Worm (Caenorhabditis elegans) whole organism, L4 larva: Measurements from ENCODE around the gene fbxa-95.

Source experiments
- aly-2 ChIP-seq: sonication (generic microtip); optimal IDR thresholded peaks from 2 replicates; lab custom pipeline; 2018; ENCODE audit warnings: missing biosample characterization, missing genetic modification characterization
- ama-1 ChIP-seq: fragments of 150-350 bp; optimal IDR thresholded peaks from 2 replicates; lab custom pipeline; 2014; ENCODE audit warnings: inconsistent platforms, mixed read lengths
- ceh-28 ChIP-seq: fragments of 150-350 bp; optimal IDR thresholded peaks from 2 replicates; lab custom pipeline; 2014; ENCODE audit warnings: missing biosample characterization, missing genetic modification reagents, missing genetic modification characterization
- ceh-82 ChIP-seq: sonication (generic microtip); optimal IDR thresholded peaks from 2 replicates; lab custom pipeline; 2017; ENCODE audit warnings: missing biosample characterization, missing genetic modification characterization
- jun-1 ChIP-seq: fragments of 150-350 bp; optimal IDR thresholded peaks from 2 replicates; lab custom pipeline; 2014; ENCODE audit warnings: missing biosample characterization, missing genetic modification reagents, missing genetic modification characterization
- lir-3 ChIP-seq: sonication (generic microtip); optimal IDR thresholded peaks from 2 replicates; lab custom pipeline; 2016; ENCODE audit warnings: mild to moderate bottlenecking, missing genetic modification characterization, missing compliant biosample characterization
- mep-1 ChIP-seq: fragments of 150-350 bp; sonication (generic microtip); optimal IDR thresholded peaks from 3 replicates; lab custom pipeline; 2014; ENCODE audit warnings: missing biosample characterization, missing genetic modification characterization
- nhr-102 ChIP-seq: sonication (generic microtip); optimal IDR thresholded peaks from 2 replicates; lab custom pipeline; 2016; ENCODE audit warnings: mild to moderate bottlenecking, missing genetic modification characterization, moderate library complexity, missing compliant biosample characterization
- nhr-28 ChIP-seq: fragments of 150-350 bp; optimal IDR thresholded peaks from 2 replicates; lab custom pipeline; 2014; ENCODE audit warnings: missing biosample characterization, missing genetic modification characterization
- snpc-4 ChIP-seq: fragments of 150-350 bp; optimal IDR thresholded peaks from 2 replicates; lab custom pipeline; 2014; ENCODE audit warnings: missing biosample characterization, missing genetic modification characterization
- unc-130 ChIP-seq: sonication (generic microtip); optimal IDR thresholded peaks from 2 replicates; lab custom pipeline; 2016; ENCODE audit warnings: missing genetic modification reagents, missing genetic modification characterization, missing compliant biosample characterization
- unc-62 ChIP-seq, 3 experiments: fragments of 150-350 bp in 1 of 3; sonication (generic microtip); optimal IDR thresholded peaks in 2 of 3; peaks in 1 of 3; 1 replicate in 1 of 3; 2 replicates in 2 of 3; lab custom pipeline; 2014 to 2017; ENCODE audit warnings: missing biosample characterization in 3 of 3, missing genetic modification characterization in 3 of 3, missing genetic modification reagents in 3 of 3, missing genotype in 1 of 3

DNA sequence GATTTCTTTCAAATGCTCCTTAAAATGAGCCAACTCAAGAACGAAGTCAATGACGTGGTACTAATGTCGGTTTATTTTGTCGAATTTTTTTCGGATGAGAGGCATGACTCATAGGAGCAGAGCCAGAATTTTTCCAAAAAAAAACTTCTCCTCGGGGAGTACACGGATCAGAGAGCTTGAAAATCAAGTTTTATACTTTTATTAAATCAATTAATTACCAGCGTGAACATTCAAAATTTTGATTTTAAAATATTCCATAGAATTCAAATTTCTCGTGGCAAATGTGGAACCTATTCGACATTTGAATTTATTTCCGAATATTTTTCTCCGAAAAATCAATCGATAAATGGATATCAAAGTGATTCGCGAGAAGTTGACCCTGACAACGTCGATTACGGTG, 35.0 kb upstream of the fbxa-95 start, which contains the start of gene F21A3.4:
- TF ChIP-seq snpc-4 (tag; lab: Kevin White, UChicago) = no peak
- no peak for TF ChIP-seq jun-1 (tag; lab: Kevin White, UChicago)
- TF ChIP-seq nhr-102 (tag; lab: Kevin White, UChicago) = no peak
- no peak for TF ChIP-seq unc-130 (GFP tag; lab: Kevin White, UChicago)
- TF ChIP-seq aly-2 (tag; lab: Kevin White, UChicago) = no peak
- TF ChIP-seq unc-62 (GFP tag; optimal IDR thresholded peaks at IDR 0.05 in 1 of 2; lab: Kevin White, UChicago) = no peak
- TF ChIP-seq unc-62 (tag; optimal IDR thresholded peaks at IDR 0.05; lab: Kevin White, UChicago) = no peak
- TF ChIP-seq ceh-82 (tag; lab: Kevin White, UChicago) = no peak
- TF ChIP-seq lir-3 (tag; lab: Kevin White, UChicago) = no peak
- TF ChIP-seq mep-1 (tag; lab: Kevin White, UChicago) = no peak
- no peak for TF ChIP-seq nhr-28 (tag; lab: Kevin White, UChicago)
- no peak for TF ChIP-seq ceh-28
- TF ChIP-seq ama-1 = no peak
